Fruit fly (Drosophila melanogaster): ENCODE results near the gene CG7920.

Gene CG7920

dm6 chr3R:30061154-30061482, 46.0 kb upstream of the CG7920 start (continued):
- TF ChIP-seq trh (GFP tag; optimal IDR thresholded peaks at IDR 0.05) (peak; percentile 26), Doc3 (GFP tag; IDR thresholded peaks at IDR 0.05; ENCODE audit: partially characterized antibody) (no peak), CG42726 (GFP tag; IDR thresholded peaks at IDR 0.05; ENCODE audit: partially characterized antibody) (no peak), repo (GFP tag; optimal IDR thresholded peaks at IDR 0.05) (peak; percentile 82), Six4 (GFP tag; optimal IDR thresholded peaks at IDR 0.05) (peak; percentile 94), tap (tag; optimal IDR thresholded peaks at IDR 0.05) (peak; percentile 96), gro (GFP tag; optimal IDR thresholded peaks at IDR 0.05) (peak; percentile 1), dan (GFP tag; IDR thresholded peaks at IDR 0.05) (no peak), cas (GFP tag; IDR thresholded peaks at IDR 0.05) (peak; percentile 52; the same call in 1 of the 2 replicates), CG9215 (GFP tag; IDR thresholded peaks at IDR 0.05) (peak; percentile 57), bigmax (GFP tag; optimal IDR thresholded peaks at IDR 0.05) (peak; percentile 2), Bdp1 (GFP tag; optimal IDR thresholded peaks at IDR 0.05) (peak; percentile 35), CG12104 (GFP tag; optimal IDR thresholded peaks at IDR 0.05) (peak; percentile 81), CG6654 (GFP tag; optimal IDR thresholded peaks at IDR 0.05) (peak; percentile 68), sd (tag; optimal IDR thresholded peaks at IDR 0.05) (no peak), CG1024 (GFP tag; IDR thresholded peaks at IDR 0.05) (peak; percentile 93), PHDP (tag; optimal IDR thresholded peaks at IDR 0.05) (peak; percentile 62), D (optimal IDR thresholded peaks at IDR 0.05) (no peak), D (GFP tag; optimal IDR thresholded peaks at IDR 0.05) (peak; percentile 93), NfI (GFP tag; optimal IDR thresholded peaks at IDR 0.05) (peak; percentile 52), ems (GFP tag; optimal IDR thresholded peaks at IDR 0.05) (peak; percentile 89), pita (GFP tag; optimal IDR thresholded peaks at IDR 0.05) (no peak), Ets65A (GFP tag) (peak; percentile 94), GATAe (GFP tag; conservative IDR thresholded peaks at IDR 0.05) (no peak), CG30403 (GFP tag; optimal IDR thresholded peaks at IDR 0.05) (peak; percentile 87), Myb (GFP tag; optimal IDR thresholded peaks at IDR 0.05) (peak; percentile 60), wor (GFP tag; IDR thresholded peaks at IDR 0.05) (peak; percentile 84), Eip74EF (GFP tag; optimal IDR thresholded peaks at IDR 0.05) (peak in 1 of 2 experiments; percentile 87), disco-r (GFP tag; optimal IDR thresholded peaks at IDR 0.05) (peak; percentile 72), vfl (GFP tag; optimal IDR thresholded peaks at IDR 0.05) (peak; percentile 47), Chrac-16 (GFP tag; optimal IDR thresholded peaks at IDR 0.05) (peak; percentile 64), fu2 (GFP tag; optimal IDR thresholded peaks at IDR 0.05) (no peak), CG14441 (GFP tag; IDR thresholded peaks at IDR 0.05) (peak; percentile 91), Poxn (GFP tag; IDR thresholded peaks at IDR 0.05) (no peak), ash1 (GFP tag; optimal IDR thresholded peaks at IDR 0.05) (no peak), vvl (GFP tag; IDR thresholded peaks at IDR 0.05) (peak; percentile 95), maf-S (GFP tag; optimal IDR thresholded peaks at IDR 0.05) (peak; percentile 68), slbo (GFP tag; IDR thresholded peaks at IDR 0.05) (peak; percentile 79), CG2116 (GFP tag; optimal IDR thresholded peaks at IDR 0.05) (no peak), B-H2 (GFP tag; optimal IDR thresholded peaks at IDR 0.05) (no peak), NFAT (GFP tag; IDR thresholded peaks at IDR 0.05) (peak; percentile 74), CG10147 (GFP tag; optimal IDR thresholded peaks at IDR 0.05) (peak; percentile 77), ato (GFP tag; IDR thresholded peaks at IDR 0.05; ENCODE audit: partially characterized antibody) (no peak), CG13894 (tag; optimal IDR thresholded peaks at IDR 0.05) (no peak), dimm (GFP tag; IDR thresholded peaks at IDR 0.05) (peak; percentile 78), bab2 (GFP tag; optimal IDR thresholded peaks at IDR 0.05) (peak; percentile 87), CG16863 (GFP tag; optimal IDR thresholded peaks at IDR 0.05) (peak; percentile 73), hbn (GFP tag; IDR thresholded peaks at IDR 0.05; ENCODE audit: partially characterized antibody) (no peak), vnd (GFP tag; IDR thresholded peaks at IDR 0.05; ENCODE audit: partially characterized antibody) (no peak), stc (GFP tag; IDR thresholded peaks at IDR 0.05) (peak; percentile 93), ATbp (GFP tag; optimal IDR thresholded peaks at IDR 0.05) (peak; percentile 88), CG11085 (GFP tag; IDR thresholded peaks at IDR 0.05) (peak; percentile 38; the same call in 1 of the 2 replicates)
